Worm (Caenorhabditis elegans) whole organism, L4/young adult: Measurements from ENCODE around the gene idpb-5.

Experiments used
- W03F9.2 ChIP-seq: fragments of 150-350 bp; optimal IDR thresholded peaks from 2 replicates; lab custom pipeline; 2014; ENCODE audit warnings: missing biosample characterization, missing genetic modification characterization
- dao-5 ChIP-seq: sonication (generic microtip); optimal IDR thresholded peaks from 2 replicates; lab custom pipeline; 2016; ENCODE audit warnings: missing genotype, missing genetic modification characterization, moderate library complexity, missing compliant biosample characterization
- him-1 ChIP-seq: sonication (generic microtip); optimal IDR thresholded peaks from 2 replicates; lab custom pipeline; 2016; ENCODE audit warnings: missing genotype, missing genetic modification reagents, missing genetic modification characterization, missing compliant biosample characterization

The idpb-5 gene

ce11 chrV:11817263-11817726, 22.0 kb upstream of the idpb-5 start:
- TF ChIP-seq him-1 (tag; lab: Kevin White, UChicago) (no peak), dao-5 (tag; lab: Kevin White, UChicago) (no peak), W03F9.2 (tag; lab: Kevin White, UChicago) (no peak)

ce11 chrV:11818064-11818463, 21.3 kb upstream of the idpb-5 start:
- no peak for TF ChIP-seq dao-5 (tag; lab: Kevin White, UChicago)
- no peak for TF ChIP-seq him-1 (tag; lab: Kevin White, UChicago)
- no peak for TF ChIP-seq W03F9.2 (tag; lab: Kevin White, UChicago)

DNA sequence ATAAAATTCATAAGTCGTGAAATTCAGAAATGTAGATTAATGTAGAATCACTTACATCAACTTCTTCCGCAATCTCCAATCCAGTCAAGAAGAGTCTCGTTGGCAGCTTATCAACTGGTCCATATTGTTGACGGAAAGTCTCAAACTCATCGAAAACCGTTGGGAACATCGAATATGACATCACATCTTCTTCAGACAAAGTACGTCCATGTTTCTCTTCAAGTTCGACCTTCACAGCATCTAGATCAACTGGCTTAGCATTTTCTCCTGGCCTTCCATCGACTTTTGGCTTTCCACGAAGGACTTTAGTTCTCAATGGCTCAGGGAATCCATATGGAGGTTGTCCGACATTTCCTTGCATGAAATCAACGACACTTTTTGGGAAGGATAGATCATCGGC, 20.5 kb upstream of the idpb-5 start:
- TF ChIP-seq dao-5 (tag; lab: Kevin White, UChicago) (no peak), W03F9.2 (tag; lab: Kevin White, UChicago) (no peak), him-1 (tag; lab: Kevin White, UChicago) (no peak)

- TF ChIP-seq dao-5 (tag; lab: Kevin White, UChicago) = no peak
- TF ChIP-seq W03F9.2 (tag; lab: Kevin White, UChicago) = no peak
- TF ChIP-seq him-1 (tag; lab: Kevin White, UChicago) = no peak
Measured at ce11 chrV:11819451-11819850, 19.9 kb upstream of the idpb-5 start.

ce11 chrV:11820551-11820950, 18.8 kb upstream of the idpb-5 start:
- no peak for TF ChIP-seq dao-5 (tag; lab: Kevin White, UChicago)

ce11 chrV:11822461-11822939, 16.8 kb upstream of the idpb-5 start, which contains the start of gene pyc-1:
Gene pyc-1, minus strand, starts transcription at chrV:11822529.
- TF ChIP-seq W03F9.2 (tag; lab: Kevin White, UChicago) (peak; percentile 8), dao-5 (tag; lab: Kevin White, UChicago) (no peak)

ce11 chrV:11823978-11824377, 15.3 kb upstream of the idpb-5 start:
- TF ChIP-seq W03F9.2 (tag; lab: Kevin White, UChicago) (peak; percentile 35), him-1 (tag; lab: Kevin White, UChicago) (no peak), dao-5 (tag; lab: Kevin White, UChicago) (no peak)

ce11 chrV:11825662-11826061, 13.7 kb upstream of the idpb-5 start, which contains the start of gene D2023.4:
Gene D2023.4, minus strand, starts transcription at chrV:11825762.
- TF ChIP-seq W03F9.2 (tag; lab: Kevin White, UChicago) = no peak
- no peak for TF ChIP-seq him-1 (tag; lab: Kevin White, UChicago)
- no peak for TF ChIP-seq dao-5 (tag; lab: Kevin White, UChicago)

DNA sequence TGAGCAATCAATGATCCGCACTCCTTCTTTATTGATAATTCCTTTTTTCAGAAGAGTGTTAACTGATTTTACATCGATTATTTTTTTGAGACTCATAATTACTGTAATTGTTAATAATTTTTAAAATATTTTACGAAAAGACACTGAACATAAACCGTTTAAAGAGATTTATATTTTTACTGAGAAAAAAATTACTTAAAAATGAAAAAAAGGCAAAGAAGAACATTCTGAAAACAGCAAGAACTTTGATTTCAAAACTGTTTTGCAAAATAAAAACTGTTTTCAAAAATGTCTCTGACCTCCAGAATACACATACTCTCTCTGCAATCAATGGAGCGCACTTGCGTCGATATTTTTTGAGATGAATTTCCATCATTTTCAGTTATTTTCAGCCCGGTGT, 12.4 kb upstream of the idpb-5 start, which contains the start of the genes mpst-1 and D2023.6:
Gene mpst-1 (minus strand): TSS at position 101 of the 400 bp plus-strand sequence.
Gene D2023.6 (plus strand): TSS at position 388 of the 400 bp plus-strand sequence.
- TF ChIP-seq him-1 (tag; lab: Kevin White, UChicago) (no peak), dao-5 (tag; lab: Kevin White, UChicago) (no peak), W03F9.2 (tag; lab: Kevin White, UChicago) (no peak)

ce11 chrV:11829282-11829681, 10.0 kb upstream of the idpb-5 start, which contains the start of gene col-158:
Gene col-158, plus strand, starts transcription at chrV:11829582.
- no peak for TF ChIP-seq dao-5 (tag; lab: Kevin White, UChicago)
- no peak for TF ChIP-seq W03F9.2 (tag; lab: Kevin White, UChicago)
- no peak for TF ChIP-seq him-1 (tag; lab: Kevin White, UChicago)

DNA sequence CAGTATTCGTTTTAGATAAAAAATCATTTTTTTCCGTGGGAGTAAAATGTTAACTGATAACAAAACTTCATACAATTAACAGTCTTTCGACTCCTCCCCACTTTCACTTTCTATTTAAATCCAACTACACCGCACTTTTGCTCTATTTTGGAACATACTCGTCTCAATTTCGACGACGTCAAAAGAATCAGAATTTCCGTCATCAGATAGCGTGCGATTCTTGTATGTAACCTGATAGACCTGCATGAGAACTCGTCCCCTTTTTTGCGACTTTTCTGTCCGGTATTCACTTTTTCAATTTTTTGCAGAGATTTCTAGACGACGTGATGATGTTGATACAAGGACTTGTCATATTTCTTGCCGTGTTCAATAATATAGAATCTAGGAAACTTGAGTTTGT, 6.0 kb upstream of the idpb-5 start, which contains the start of gene pho-8:
Gene pho-8 (plus strand): TSS at position 301 of the 400 bp plus-strand sequence.
- no peak for TF ChIP-seq W03F9.2 (tag; lab: Kevin White, UChicago)
- no peak for TF ChIP-seq dao-5 (tag; lab: Kevin White, UChicago)
- TF ChIP-seq him-1 (tag; lab: Kevin White, UChicago) = no peak

ce11 chrV:11836073-11836472, 3.2 kb upstream of the idpb-5 start, which contains the start of gene R13H4.2:
Gene R13H4.2, plus strand, starts transcription at chrV:11836391.
- TF ChIP-seq dao-5 (tag; lab: Kevin White, UChicago) (no peak), W03F9.2 (tag; lab: Kevin White, UChicago) (no peak), him-1 (tag; lab: Kevin White, UChicago) (no peak)

- TF ChIP-seq him-1 (tag; lab: Kevin White, UChicago) (no peak), dao-5 (tag; lab: Kevin White, UChicago) (no peak), W03F9.2 (tag; lab: Kevin White, UChicago) (no peak)
Measured at ce11 chrV:11843678-11844366, 4.5 kb downstream of the idpb-5 start, which contains the start of gene nphp-4. Gene nphp-4, minus strand, starts transcription at chrV:11843728.
